Worm (Caenorhabditis elegans) whole organism, midembryonic: ENCODE measurements around the gene lgmn-1.

ENCODE experiments used
- cog-1 ChIP-seq: sonication (generic microtip); optimal IDR thresholded peaks from 2 replicates; lab custom pipeline; 2016; ENCODE audit warnings: missing genetic modification characterization, missing compliant biosample characterization
- klf-2 ChIP-seq: fragments of 200-800 bp; sonication (Bioruptor generic); conservative IDR thresholded peaks from 2 replicates; pipeline ENCODE4 v1.3.6; 2022; ENCODE audit warnings: missing genetic modification reagents, missing genetic modification characterization, missing compliant biosample characterization
- ref-1 ChIP-seq: fragments of 200-800 bp; sonication (Bioruptor generic); conservative IDR thresholded peaks from 2 replicates; pipeline ENCODE4 v1.3.6; 2022; ENCODE audit warnings: missing genetic modification reagents, missing genetic modification characterization, missing compliant biosample characterization
- tab-1 ChIP-seq: fragments of 200-800 bp; sonication (Bioruptor generic); IDR thresholded peaks from 2 replicates; pipeline ENCODE4 v1.3.6; 2022; ENCODE audit warnings: missing genetic modification characterization, missing compliant biosample characterization

- TF ChIP-seq ref-1: no peak
- TF ChIP-seq klf-2 (GFP tag; lab: Robert Waterston, UW): no peak
- no peak for TF ChIP-seq tab-1
- no peak for TF ChIP-seq cog-1
Measured at ce11 chrV:12552671-12553212, 39.9 kb downstream of the lgmn-1 start, which contains the start of gene F45D3.4.
